Worm (Caenorhabditis elegans): ENCODE data around the gene hst-2.

The hst-2 gene

DNA sequence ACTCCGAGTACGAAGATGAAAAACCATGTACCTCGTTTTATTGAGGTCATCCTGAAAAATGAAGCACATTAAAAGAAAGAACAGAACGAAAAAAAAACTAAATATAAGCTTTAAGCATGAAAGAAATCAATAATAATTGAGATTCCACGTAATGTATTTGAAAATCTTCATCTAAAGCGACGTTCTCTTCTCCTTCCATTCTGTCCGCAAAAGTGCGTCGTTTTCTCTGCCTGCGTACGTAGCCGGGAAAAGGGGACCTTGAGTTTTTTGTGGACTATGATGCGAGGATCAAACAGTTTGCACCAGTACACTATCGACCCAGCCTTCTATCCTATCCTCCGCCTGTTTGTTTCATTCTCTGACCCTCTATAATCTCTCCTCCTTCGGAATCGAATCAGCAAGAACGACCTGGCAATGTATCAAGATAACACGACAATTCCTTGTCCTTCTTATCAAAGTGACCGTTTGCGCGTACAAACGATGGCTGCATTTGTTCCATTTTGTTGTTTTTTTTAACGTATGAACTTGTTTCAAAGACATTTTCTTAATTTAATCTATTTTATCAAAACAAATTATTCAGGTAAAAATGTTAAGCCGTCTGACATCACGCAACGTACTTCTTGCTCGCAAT, 8.6 kb upstream of the hst-2 start, which contains the start of the genes C34F6.7 and idh-2 (continued):
- TF ChIP-seq nhr-19 (GFP tag; conservative IDR thresholded peaks at IDR 0.05) (peak; percentile 20), xbp-1 (tag; optimal IDR thresholded peaks at IDR 0.05) (peak; percentile 46), mdl-1 (tag; optimal IDR thresholded peaks at IDR 0.05) (peak in 1 of 2 experiments; percentile 60), C16A3.4 (tag; optimal IDR thresholded peaks at IDR 0.05) (peak; percentile 25), skn-1 (tag; optimal IDR thresholded peaks at IDR 0.05) (no peak), ztf-4 (tag; optimal IDR thresholded peaks at IDR 0.05) (peak; percentile 40), nhr-28 (tag; optimal IDR thresholded peaks at IDR 0.05) (no peak), nhr-20 (tag; optimal IDR thresholded peaks at IDR 0.05) (peak; percentile 79), nhr-90 (tag; optimal IDR thresholded peaks at IDR 0.05; ENCODE audit: poor library complexity) (peak; percentile 61), lin-35 (GFP tag; optimal IDR thresholded peaks at IDR 0.05) (peak in 1 of 2 experiments; percentile 59), nhr-47 (tag; optimal IDR thresholded peaks at IDR 0.05) (peak; percentile 39), dpl-1 (GFP tag; optimal IDR thresholded peaks at IDR 0.05) (peak; percentile 13 to 45 (median 34)), unc-130 (tag; optimal IDR thresholded peaks at IDR 0.05) (peak; percentile 53), fkh-4 (tag; optimal IDR thresholded peaks at IDR 0.05; ENCODE audit: borderline replicate concordance) (no peak), nhr-71 (tag; optimal IDR thresholded peaks at IDR 0.05) (peak; percentile 59), dsc-1 (tag; optimal IDR thresholded peaks at IDR 0.05) (peak; percentile 0), hpl-2 (GFP tag; optimal IDR thresholded peaks at IDR 0.05) (no peak), F16B12.6 (tag; optimal IDR thresholded peaks at IDR 0.05) (peak; percentile 89), nhr-85 (tag) (peak; percentile 84), lin-14 (GFP tag; optimal IDR thresholded peaks at IDR 0.05) (peak; percentile 66), alr-1 (tag; optimal IDR thresholded peaks at IDR 0.05; ENCODE audit: borderline replicate concordance) (no peak), mab-9 (GFP tag; IDR thresholded peaks at IDR 0.05) (0 out of 2 replicates have a peak, but pooled peaks have one; percentile 21), elt-3 (tag; optimal IDR thresholded peaks at IDR 0.05) (peak; percentile 48 to 93 (median 66)), hlh-4 (tag; optimal IDR thresholded peaks at IDR 0.05) (no peak), snu-23 (GFP tag; optimal IDR thresholded peaks at IDR 0.05) (peak; percentile 72)

ce11 chrX:11211360-11211759, 4.4 kb upstream of the hst-2 start:
- TF ChIP-seq nhr-90 (tag; optimal IDR thresholded peaks at IDR 0.05; ENCODE audit: poor library complexity) (no peak), zag-1 (tag; optimal IDR thresholded peaks at IDR 0.05) (no peak), sup-37 (GFP tag; optimal IDR thresholded peaks at IDR 0.05) (no peak)

- TF ChIP-seq lir-3 (tag; optimal IDR thresholded peaks at IDR 0.05; ENCODE audit: poor library complexity) = no peak
- TF ChIP-seq sox-4 (tag; optimal IDR thresholded peaks at IDR 0.05) = no peak
- TF ChIP-seq pax-3 (tag; optimal IDR thresholded peaks at IDR 0.05) = no peak
- no peak for TF ChIP-seq lin-35 (GFP tag; optimal IDR thresholded peaks at IDR 0.05)
- TF ChIP-seq nhr-12 (tag; optimal IDR thresholded peaks at IDR 0.05) = no peak
- TF ChIP-seq tlp-1 (tag; optimal IDR thresholded peaks at IDR 0.05) = no peak
- TF ChIP-seq aha-1 (tag; optimal IDR thresholded peaks at IDR 0.05) = no peak
- no peak for TF ChIP-seq snpc-4 (tag; optimal IDR thresholded peaks at IDR 0.05)
Observed at ce11 chrX:11210417-11210816, 3.5 kb upstream of the hst-2 start.

DNA sequence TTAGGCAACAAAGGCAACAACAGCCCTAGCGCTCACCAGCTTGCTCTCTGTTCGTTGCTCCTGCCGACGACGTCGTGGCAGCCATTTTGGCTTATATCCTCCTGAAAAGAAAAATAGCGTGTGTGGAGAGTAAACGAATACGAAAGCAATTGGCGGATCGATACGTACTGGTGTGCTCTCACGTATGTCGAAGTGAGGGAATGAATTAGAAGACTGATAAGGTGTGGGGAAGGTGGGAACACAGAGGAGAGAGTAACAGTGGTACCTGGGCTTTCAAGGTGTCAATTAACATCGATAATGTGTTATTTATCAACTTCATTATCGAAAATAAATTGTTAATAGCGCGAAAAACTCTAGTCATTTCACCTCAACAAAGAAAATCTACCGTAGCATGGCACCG, 1.8 kb upstream of the hst-2 start, which contains the start of gene C34F6.5:
TSS of gene C34F6.5 (minus strand) at position 101 of the 400 bp plus-strand sequence.
- TF ChIP-seq fkh-8 (tag; optimal IDR thresholded peaks at IDR 0.05) = peak; percentile 4
- no peak for TF ChIP-seq rnt-1 (tag; optimal IDR thresholded peaks at IDR 0.05)
